Fruit fly (Drosophila melanogaster) whole organism, wandering third instar larva: ENCODE data around the gene CG32487.

Experiments used
- CG32264 ChIP-seq: fragments of 200-800 bp; sonication (Bioruptor generic); optimal IDR thresholded peaks from 2 replicates; lab custom pipeline; 2016; ENCODE audit warnings: missing biosample characterization, missing genetic modification characterization
- CG9705 ChIP-seq: fragments of 200-800 bp; sonication (Bioruptor generic); optimal IDR thresholded peaks from 2 replicates; lab custom pipeline; 2018; ENCODE audit warnings: missing biosample characterization, mild to moderate bottlenecking, missing genetic modification characterization
- CrebA ChIP-seq: fragments of 200-800 bp; sonication (Bioruptor generic); optimal IDR thresholded peaks from 2 replicates; lab custom pipeline; 2016; ENCODE audit warnings: missing biosample characterization, mild to moderate bottlenecking, missing genetic modification characterization, borderline replicate concordance
- Dfd ChIP-seq: fragments of >200 bp; optimal IDR thresholded peaks from 2 replicates; lab custom pipeline; 2017; ENCODE audit warnings: missing biosample characterization, missing genetic modification characterization
- Dif ChIP-seq: fragments of 200-275, 200-300 bp; sonication (Bioruptor generic); optimal IDR thresholded peaks from 2 replicates; lab custom pipeline; 2018; ENCODE audit warnings: missing biosample characterization, missing genetic modification characterization; ENCODE audit not compliant: partially characterized antibody
- GATAd ChIP-seq: sonication (Bioruptor generic); optimal IDR thresholded peaks from 2 replicates; lab custom pipeline; 2016; ENCODE audit warnings: missing biosample characterization, missing genetic modification characterization
- HLH106 ChIP-seq: fragments of 200-800 bp; optimal IDR thresholded peaks from 3 replicates; lab custom pipeline; 2019; ENCODE audit warnings: missing biosample characterization, mild to moderate bottlenecking, missing genetic modification characterization, moderate library complexity
- Hnf4 ChIP-seq: fragments of 200-800 bp; sonication (Bioruptor generic); optimal IDR thresholded peaks from 2 replicates; lab custom pipeline; 2016; ENCODE audit warnings: missing biosample characterization, mild to moderate bottlenecking, missing genetic modification characterization
- Hr78 ChIP-seq: fragments of >200 bp; optimal IDR thresholded peaks from 2 replicates; lab custom pipeline; 2017; ENCODE audit warnings: missing biosample characterization, missing genetic modification characterization
- Hr83 ChIP-seq: fragments of 200-300 bp; sonication (Bioruptor generic); optimal IDR thresholded peaks from 2 replicates; lab custom pipeline; 2016; ENCODE audit warnings: missing biosample characterization, mild to moderate bottlenecking, missing genetic modification characterization, moderate library complexity; ENCODE audit not compliant: poor library complexity, severe bottlenecking
- Jra ChIP-seq: sonication (Bioruptor generic); optimal IDR thresholded peaks from 2 replicates; lab custom pipeline; 2016; ENCODE audit warnings: missing biosample characterization, missing genetic modification characterization
- Myc ChIP-seq: fragments of >200 bp; optimal IDR thresholded peaks from 2 replicates; lab custom pipeline; 2017
- N ChIP-seq: fragments of >200 bp; optimal IDR thresholded peaks from 2 replicates; lab custom pipeline; 2018; ENCODE audit warnings: missing biosample characterization, missing external identifiers, missing genetic modification characterization
- OdsH ChIP-seq: fragments of 200-800 bp; sonication (Bioruptor generic); optimal IDR thresholded peaks from 2 replicates; lab custom pipeline; 2016; ENCODE audit warnings: missing biosample characterization, mild to moderate bottlenecking, missing genetic modification characterization
- Rel ChIP-seq, 2 experiments: fragments of 200-800 bp; sonication (Bioruptor generic) in 1 of 2; optimal IDR thresholded peaks; 2 replicates in 1 of 2; 3 replicates in 1 of 2; lab custom pipeline; 2016 to 2019; ENCODE audit warnings: mild to moderate bottlenecking in 2 of 2, missing biosample characterization in 2 of 2, missing genetic modification characterization in 2 of 2, moderate library complexity in 1 of 2
- br ChIP-seq: fragments of 200-800 bp; sonication (Bioruptor generic); optimal IDR thresholded peaks from 2 replicates; lab custom pipeline; 2016; ENCODE audit warnings: missing biosample characterization, missing genetic modification characterization
- dl ChIP-seq, 2 experiments: fragments of 175-275, 200-275 bp in 1 of 2; fragments of 200-275 bp in 1 of 2; sonication (Bioruptor generic); optimal IDR thresholded peaks; lab custom pipeline; 2018; ENCODE audit warnings: mild to moderate bottlenecking in 2 of 2, missing biosample characterization in 2 of 2, missing genetic modification characterization in 2 of 2, moderate library complexity in 2 of 2; ENCODE audit not compliant: partially characterized antibody in 2 of 2, insufficient read depth in 1 of 2
- dmrt93B ChIP-seq: fragments of 200-800 bp; sonication (Bioruptor generic); optimal IDR thresholded peaks from 2 replicates; lab custom pipeline; 2018; ENCODE audit warnings: missing biosample characterization, mild to moderate bottlenecking, missing genetic modification characterization
- ey ChIP-seq: fragments of 200-800 bp; sonication (Bioruptor generic); optimal IDR thresholded peaks from 2 replicates; lab custom pipeline; 2016; ENCODE audit warnings: missing biosample characterization, missing genetic modification characterization
- foxo ChIP-seq, 2 experiments: fragments of 200-800 bp; sonication (Bioruptor generic); optimal IDR thresholded peaks; 2 replicates in 1 of 2; 3 replicates in 1 of 2; lab custom pipeline; 2016 to 2017; ENCODE audit warnings: missing biosample characterization in 2 of 2, missing genetic modification characterization in 2 of 2
- fru ChIP-seq: fragments of 200-800 bp; sonication (Bioruptor generic); optimal IDR thresholded peaks from 3 replicates; lab custom pipeline; 2016; ENCODE audit warnings: missing biosample characterization, mild to moderate bottlenecking, missing genetic modification characterization
- h ChIP-seq: fragments of 200-800 bp; sonication (Bioruptor generic); optimal IDR thresholded peaks from 3 replicates; lab custom pipeline; 2016; ENCODE audit warnings: missing biosample characterization, mild to moderate bottlenecking, missing genetic modification characterization
- jim ChIP-seq: fragments of 175-275, 200-325 bp; sonication (Bioruptor generic); optimal IDR thresholded peaks from 2 replicates; lab custom pipeline; 2016; ENCODE audit warnings: missing biosample characterization, mild to moderate bottlenecking, missing genetic modification characterization
- lola ChIP-seq: fragments of >200 bp; optimal IDR thresholded peaks from 2 replicates; lab custom pipeline; 2017; ENCODE audit warnings: missing biosample characterization, missing genetic modification characterization
- psq ChIP-seq: fragments of 200-800 bp; sonication (Bioruptor generic); optimal IDR thresholded peaks from 3 replicates; lab custom pipeline; 2017; ENCODE audit warnings: missing biosample characterization, mild to moderate bottlenecking, missing genetic modification characterization, moderate library complexity
- rgr ChIP-seq: fragments of 200-800 bp; sonication (Bioruptor generic); optimal IDR thresholded peaks from 3 replicates; lab custom pipeline; 2016; ENCODE audit warnings: missing biosample characterization, mild to moderate bottlenecking, missing genetic modification characterization
- sage ChIP-seq: fragments of 200-800 bp; sonication (Bioruptor generic); optimal IDR thresholded peaks from 2 replicates; lab custom pipeline; 2016; ENCODE audit warnings: missing biosample characterization, mild to moderate bottlenecking, missing genetic modification characterization
- sv ChIP-seq: fragments of 200-800 bp; sonication (Bioruptor generic); optimal IDR thresholded peaks from 3 replicates; lab custom pipeline; 2016; ENCODE audit warnings: missing biosample characterization, missing genetic modification characterization
- usp ChIP-seq: fragments of >200 bp; optimal IDR thresholded peaks from 2 replicates; lab custom pipeline; 2017; ENCODE audit warnings: missing biosample characterization, missing genetic modification characterization
- woc ChIP-seq: sonication (Bioruptor generic); optimal IDR thresholded peaks from 2 replicates; lab custom pipeline; 2016; ENCODE audit warnings: missing biosample characterization, mild to moderate bottlenecking, missing genetic modification characterization

Gene CG32487

DNA sequence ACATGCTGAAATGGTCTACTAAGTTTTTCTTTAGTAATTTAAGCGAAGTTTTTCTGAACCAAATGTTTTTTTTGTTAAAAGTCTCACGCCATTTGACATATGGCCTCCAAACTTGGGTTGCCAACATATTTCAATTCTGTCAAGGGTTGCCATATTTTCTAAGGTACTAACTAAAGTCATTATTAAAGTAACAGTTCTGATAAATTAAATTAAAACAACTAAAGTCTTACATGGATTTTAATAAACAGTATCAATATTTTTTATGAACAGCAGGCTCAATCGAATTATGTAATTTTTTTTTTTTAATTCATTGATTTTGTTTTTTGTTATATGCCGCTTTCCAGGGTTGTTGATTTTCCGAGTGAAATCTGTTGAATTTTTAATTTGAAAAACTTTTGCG, 9.4 kb upstream of the CG32487 start, which contains the start of gene aly:
Gene aly (minus strand): TSS at position 101 of the 400 bp plus-strand sequence.
- no peak for TF ChIP-seq psq (GFP tag; lab: Kevin White, UChicago)
- no peak for TF ChIP-seq dmrt93B
- TF ChIP-seq CG9705 = no peak
- TF ChIP-seq fru (GFP tag; lab: Kevin White, UChicago) = no peak
- no peak for TF ChIP-seq jim (GFP tag; lab: Kevin White, UChicago)

DNA sequence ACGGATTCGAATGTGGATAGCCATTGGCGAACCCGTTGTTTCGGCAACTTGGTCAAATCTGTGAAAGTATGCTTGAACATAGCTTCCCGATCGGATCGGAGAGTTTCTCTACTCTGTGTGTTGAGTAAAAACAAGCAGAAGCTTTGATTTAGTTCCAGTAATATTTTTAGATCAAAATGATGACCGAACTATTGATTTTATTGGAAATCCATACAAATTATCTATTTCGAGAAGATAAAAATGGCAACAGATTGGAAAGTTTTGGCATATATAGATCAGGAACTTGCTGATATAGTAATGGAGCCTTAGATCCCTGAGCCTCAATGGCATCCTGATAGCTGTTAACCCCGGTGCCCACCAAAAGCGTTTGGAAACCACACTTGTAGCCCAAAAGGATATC, 1.1 kb downstream of the CG32487 start, which contains the start of gene CG32488:
Gene CG32488 (minus strand): TSS at position 101 of the 400 bp plus-strand sequence.
- TF ChIP-seq sage (GFP tag; lab: Kevin White, UChicago) = no peak
- TF ChIP-seq Myc (lab: Kevin White, UChicago) = no peak
- no peak for TF ChIP-seq CrebA (GFP tag; lab: Kevin White, UChicago)
- no peak for TF ChIP-seq rgr (GFP tag; lab: Kevin White, UChicago)

DNA sequence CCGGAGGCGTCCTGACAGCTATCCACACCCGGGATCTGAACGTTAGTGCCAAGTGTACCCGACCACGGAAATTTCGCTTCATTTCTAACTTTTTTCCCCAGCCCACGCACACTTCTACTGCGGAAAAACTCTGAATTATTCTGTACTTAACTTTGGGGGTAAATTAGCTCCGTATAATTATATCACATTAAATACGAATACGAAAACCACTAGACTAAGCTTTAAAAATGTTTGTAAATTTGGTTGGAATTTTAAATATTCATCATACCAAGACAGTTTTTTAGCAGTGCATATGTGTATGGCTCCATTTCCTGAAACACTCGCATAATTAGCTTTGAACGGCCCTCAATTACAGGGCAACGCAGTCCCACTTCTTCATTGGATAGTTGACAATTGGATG, 3.6 kb downstream of the CG32487 start:
- TF ChIP-seq N (GFP tag; lab: Kevin White, UChicago) (no peak), Hr83 (GFP tag; lab: Kevin White, UChicago) (no peak), br (GFP tag; lab: Kevin White, UChicago) (no peak), lola (no peak)

DNA sequence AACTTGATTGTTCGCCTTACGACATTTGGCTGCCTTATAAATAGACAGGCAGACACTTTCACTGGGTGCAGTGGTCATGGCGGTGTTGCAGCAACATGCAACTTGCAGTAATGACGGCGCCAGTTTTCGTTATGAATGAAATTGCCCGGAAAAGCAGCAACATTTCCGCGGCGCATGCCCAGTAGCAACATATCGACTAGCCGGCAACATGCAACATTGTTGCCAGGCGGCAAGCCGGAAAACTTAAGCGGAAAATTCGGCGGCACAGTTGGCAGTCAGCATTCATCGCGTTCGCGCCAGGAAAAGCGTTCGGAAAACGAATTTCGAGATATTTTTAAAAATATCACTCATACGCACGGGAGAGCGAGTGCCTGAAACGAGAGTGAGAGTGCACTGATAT, 15.6 kb downstream of the CG32487 start, which contains the start of gene FMRFaR:
Gene FMRFaR (plus strand): TSS at position 272 of the 400 bp plus-strand sequence.
- no peak for TF ChIP-seq jim (GFP tag; lab: Kevin White, UChicago)
- TF ChIP-seq GATAd (GFP tag; lab: Kevin White, UChicago) = no peak
- TF ChIP-seq usp (GFP tag; lab: Kevin White, UChicago) = no peak
- no peak for TF ChIP-seq dl (GFP tag; optimal IDR thresholded peaks at IDR 0.05; lab: Kevin White, UChicago; ENCODE audit: insufficient read depth in 1 of 2, partially characterized antibody in 2 of 2)
- no peak for TF ChIP-seq CG32264
- no peak for TF ChIP-seq Jra (GFP tag; lab: Kevin White, UChicago)
- TF ChIP-seq Hr78 (GFP tag; lab: Kevin White, UChicago) = no peak
- no peak for TF ChIP-seq Myc (lab: Kevin White, UChicago)
- TF ChIP-seq Hnf4 = no peak
- TF ChIP-seq lola = no peak
- no peak for TF ChIP-seq rgr (GFP tag; lab: Kevin White, UChicago)
- no peak for TF ChIP-seq h (GFP tag; lab: Kevin White, UChicago)
- no peak for TF ChIP-seq foxo (GFP tag; optimal IDR thresholded peaks at IDR 0.05; lab: Kevin White, UChicago)
- TF ChIP-seq Dif (GFP tag; lab: Kevin White, UChicago) = no peak
- TF ChIP-seq OdsH = no peak
- TF ChIP-seq HLH106 (tag; lab: Kevin White, UChicago) = no peak
- no peak for TF ChIP-seq CrebA (GFP tag; lab: Kevin White, UChicago)
- no peak for TF ChIP-seq CG9705
- TF ChIP-seq Rel (GFP tag; optimal IDR thresholded peaks at IDR 0.05; lab: Kevin White, UChicago) = no peak
- no peak for TF ChIP-seq Rel (tag; optimal IDR thresholded peaks at IDR 0.05; lab: Kevin White, UChicago)
- no peak for TF ChIP-seq ey (GFP tag; lab: Kevin White, UChicago)

DNA sequence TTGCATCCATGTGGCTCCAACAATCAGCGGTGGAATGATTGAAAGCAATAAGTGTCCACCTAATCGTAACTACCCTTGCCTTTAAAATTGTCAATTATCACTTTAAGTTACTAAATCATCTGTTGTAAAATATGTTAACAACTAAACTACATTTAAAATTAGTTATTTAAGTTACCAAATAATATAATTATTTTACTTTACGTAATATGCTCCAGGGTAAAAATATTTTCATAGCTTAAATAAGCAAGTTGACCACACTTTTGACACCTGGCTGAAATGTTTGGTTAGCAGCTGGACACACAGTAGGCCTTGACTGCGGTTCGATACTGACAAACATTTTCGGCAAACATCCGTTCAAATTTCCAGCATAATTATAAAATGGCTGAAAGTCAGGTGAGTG, 22.2 kb downstream of the CG32487 start, which contains the start of gene CG2113:
Gene CG2113 (plus strand): TSS at position 301 of the 400 bp plus-strand sequence.
- TF ChIP-seq Jra (GFP tag; lab: Kevin White, UChicago) = no peak
- TF ChIP-seq h (GFP tag; lab: Kevin White, UChicago) = no peak
- no peak for TF ChIP-seq GATAd (GFP tag; lab: Kevin White, UChicago)
- no peak for TF ChIP-seq Hr83 (GFP tag; lab: Kevin White, UChicago)
- TF ChIP-seq Dfd (GFP tag; lab: Kevin White, UChicago) = no peak
- TF ChIP-seq sv (GFP tag; lab: Kevin White, UChicago) = no peak
- no peak for TF ChIP-seq woc
- no peak for TF ChIP-seq Hr78 (GFP tag; lab: Kevin White, UChicago)
